Worm (Caenorhabditis elegans) whole organism, mixed stage, embryonic: ENCODE measurements around the gene cest-25.

Experiments used
- mep-1 ChIP-seq: fragments of 150-350 bp; optimal IDR thresholded peaks from 2 replicates; lab custom pipeline; 2017; ENCODE audit warnings: missing biosample characterization, missing genetic modification reagents, missing genetic modification characterization, inconsistent platforms
- nhr-237 ChIP-seq: fragments of 150-350 bp; optimal IDR thresholded peaks from 2 replicates; lab custom pipeline; 2014; ENCODE audit warnings: missing biosample characterization, missing genetic modification characterization
- nhr-76 ChIP-seq: sonication (generic microtip); optimal IDR thresholded peaks from 2 replicates; lab custom pipeline; 2017; ENCODE audit warnings: missing biosample characterization, missing genetic modification characterization

ce11 chrIII:2778655-2779054 is 39.3 kb upstream of the cest-25 start, which contains the start of gene laf-1:
- TF ChIP-seq nhr-237 (tag; lab: Kevin White, UChicago) (no peak), mep-1 (no peak), nhr-76 (tag; lab: Kevin White, UChicago) (no peak)
